Fruit fly (Drosophila melanogaster): Measurements from ENCODE around the gene Bdp1.

The Bdp1 gene

dm6 chr2L:13368940-13369339 lies 4.8 kb downstream of the Bdp1 start, which contains the start of gene CG31855:
TSS of gene CG31855 (plus strand) at chr2L:13369204.
- no peak for TF ChIP-seq CG8478 (optimal IDR thresholded peaks at IDR 0.05)
- TF ChIP-seq CTCF (optimal IDR thresholded peaks at IDR 0.05) = no peak

dm6 chr2L:13367378-13367777 lies 6.3 kb downstream of the Bdp1 start, which contains the start of gene Tap42:
TSS of gene Tap42 (plus strand) at chr2L:13367617.
- TF ChIP-seq CTCF (optimal IDR thresholded peaks at IDR 0.05) (no peak), CG8478 (optimal IDR thresholded peaks at IDR 0.05) (no peak)

DNA sequence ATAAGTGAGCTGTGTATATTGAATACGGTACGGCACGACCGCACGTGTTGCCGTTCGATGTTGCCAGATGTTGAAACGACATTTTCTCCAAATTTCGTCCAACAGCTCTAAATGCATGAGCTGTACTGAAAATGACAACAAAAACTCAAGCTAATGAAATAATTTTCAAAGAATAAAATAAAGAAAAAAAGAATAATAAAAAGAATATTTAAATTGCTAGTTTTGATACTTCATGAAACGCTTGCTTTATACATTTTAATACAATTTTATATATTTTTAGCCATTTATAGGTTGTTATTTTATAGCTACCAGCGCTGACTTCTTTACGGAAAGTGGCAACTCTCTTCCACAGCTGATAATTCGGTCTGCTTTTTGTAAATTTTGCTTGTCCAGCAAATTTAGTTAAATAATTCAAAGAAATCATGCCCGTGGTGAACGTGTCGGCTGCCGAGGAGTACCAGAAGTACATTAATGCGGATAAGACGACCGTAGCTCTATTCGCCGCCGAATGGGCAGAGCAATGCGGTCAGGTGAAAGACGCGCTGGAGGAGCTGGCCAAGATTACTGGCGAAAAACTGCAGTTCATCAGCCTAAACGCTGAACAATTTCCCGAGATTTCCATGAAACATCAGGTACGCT lies 7.5 kb downstream of the Bdp1 start, which contains the start of the genes Nnp-1 and Grx3:
Gene Nnp-1 (minus strand): TSS at position 81 of the 639 bp plus-strand sequence.
Gene Grx3 (plus strand): TSS at position 339 of the 639 bp plus-strand sequence.
- no peak for TF ChIP-seq CTCF (optimal IDR thresholded peaks at IDR 0.05)
- no peak for TF ChIP-seq CG8478 (optimal IDR thresholded peaks at IDR 0.05)

dm6 chr2L:13362953-13363352 lies 10.7 kb downstream of the Bdp1 start:
- TF ChIP-seq CTCF (optimal IDR thresholded peaks at IDR 0.05) (no peak), CG8478 (optimal IDR thresholded peaks at IDR 0.05) (no peak)

dm6 chr2L:13361465-13361864 lies 12.2 kb downstream of the Bdp1 start, which contains the start of gene CG9377:
TSS of gene CG9377 (minus strand) at chr2L:13361565.
- no peak for TF ChIP-seq CTCF (optimal IDR thresholded peaks at IDR 0.05)
- no peak for TF ChIP-seq CG8478 (optimal IDR thresholded peaks at IDR 0.05)

- TF ChIP-seq CG8478 (optimal IDR thresholded peaks at IDR 0.05) = no peak
- TF ChIP-seq CTCF (optimal IDR thresholded peaks at IDR 0.05) = no peak
These were observed 18.9 kb downstream of the Bdp1 start, which contains the start of gene CG9395 for dm6 chr2L:13354580-13355347. TSS of gene CG9395 (minus strand) at chr2L:13355073.

DNA sequence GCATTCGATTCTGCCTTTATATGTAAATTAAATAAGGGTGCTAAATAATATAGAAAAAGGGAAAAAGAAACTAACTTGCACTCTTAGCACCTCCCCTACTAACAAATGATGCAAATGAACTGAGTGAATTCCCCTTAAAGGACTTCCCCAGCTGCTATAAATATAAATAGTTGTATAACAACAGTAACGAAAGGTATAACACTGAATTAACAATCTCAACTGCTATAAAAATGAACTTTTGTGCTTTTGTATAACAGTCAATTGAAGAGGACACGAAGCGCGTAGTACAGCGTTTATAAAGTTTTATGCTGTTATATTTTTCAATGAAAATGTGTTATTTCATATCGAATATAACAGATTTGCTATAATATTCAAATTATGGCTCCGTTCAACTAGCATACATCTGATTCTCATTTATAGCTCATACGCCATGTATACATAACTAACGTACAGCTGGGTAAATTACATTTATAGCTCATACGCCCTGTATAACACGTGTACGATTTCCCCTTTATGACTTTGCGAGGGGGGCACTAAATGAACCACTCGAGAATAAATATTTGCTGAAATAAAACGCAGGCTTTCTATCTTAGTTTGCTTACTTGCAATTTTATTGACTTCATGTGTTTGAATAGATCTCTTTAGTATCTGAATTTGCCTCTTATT lies 24.3 kb downstream of the Bdp1 start:
- TF ChIP-seq CTCF (optimal IDR thresholded peaks at IDR 0.05) (no peak), CG8478 (optimal IDR thresholded peaks at IDR 0.05) (no peak)

DNA sequence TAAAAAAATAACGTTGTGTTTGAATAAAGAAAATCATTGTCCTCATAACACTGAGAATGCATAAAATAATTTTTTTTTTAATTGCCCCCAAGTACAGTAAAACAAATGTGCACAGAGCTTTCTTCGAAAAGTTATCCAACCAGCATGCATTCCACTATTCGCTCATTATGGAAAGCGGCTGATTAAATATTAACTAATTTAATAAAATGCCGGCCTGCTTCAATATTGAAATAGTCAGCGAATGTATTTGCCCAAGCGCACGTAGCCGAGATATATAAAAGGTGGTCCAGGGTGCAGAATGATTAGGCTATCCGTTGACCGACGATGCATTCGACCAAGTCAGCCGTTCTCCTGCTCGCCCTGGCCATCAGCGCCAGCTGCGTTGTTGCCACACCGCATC lies 26.2 kb downstream of the Bdp1 start, which contains the start of gene CG16826:
Gene CG16826 (plus strand): TSS at position 301 of the 400 bp plus-strand sequence.
- TF ChIP-seq CTCF (optimal IDR thresholded peaks at IDR 0.05) (no peak), CG8478 (optimal IDR thresholded peaks at IDR 0.05) (no peak)

DNA sequence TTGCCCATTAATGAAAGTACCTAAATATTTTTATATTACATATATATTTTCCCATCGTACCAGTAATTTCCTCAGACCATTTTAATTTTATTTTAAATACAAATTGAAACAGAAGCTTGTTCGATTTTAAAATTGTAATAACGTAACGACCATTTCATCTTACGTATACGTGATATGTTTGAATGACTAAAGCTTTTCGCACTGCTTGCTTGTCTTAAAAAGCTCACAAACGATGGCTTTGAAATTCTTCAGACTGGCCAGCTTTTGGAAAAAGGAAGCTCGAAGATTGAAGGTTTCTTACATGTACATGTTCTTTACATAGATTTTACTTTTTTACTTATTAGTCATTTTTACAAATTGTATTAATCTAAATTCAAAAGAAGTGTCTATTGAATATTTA lies 41.0 kb downstream of the Bdp1 start:
- TF ChIP-seq CG8478 (optimal IDR thresholded peaks at IDR 0.05) (no peak), CTCF (optimal IDR thresholded peaks at IDR 0.05) (no peak)

dm6 chr2L:13331868-13332544 lies 41.7 kb downstream of the Bdp1 start:
- TF ChIP-seq CG8478 (optimal IDR thresholded peaks at IDR 0.05) (no peak), CTCF (optimal IDR thresholded peaks at IDR 0.05) (no peak)

DNA sequence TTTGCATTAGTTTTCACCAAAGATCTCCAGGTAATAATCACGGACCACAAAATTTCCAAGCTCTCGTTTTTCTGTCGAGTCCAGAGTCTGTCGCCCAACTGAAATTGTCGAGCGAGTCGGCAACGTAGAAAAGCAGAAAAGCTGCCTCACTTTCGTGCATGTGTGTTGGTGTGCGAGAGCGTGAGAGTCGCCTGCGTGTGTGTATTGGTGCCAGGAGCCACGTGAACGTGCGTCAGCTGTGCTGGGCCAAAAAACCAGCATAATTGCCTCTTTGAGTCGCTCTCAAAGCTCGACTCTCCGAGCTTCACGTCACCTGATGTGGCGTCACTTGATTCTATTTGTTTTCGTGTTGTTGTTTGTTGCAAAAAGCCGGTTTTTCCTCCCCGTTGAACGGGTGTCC lies 42.7 kb downstream of the Bdp1 start, which contains the start of gene hbt:
Gene hbt (minus strand): TSS at position 101 of the 400 bp plus-strand sequence.
- no peak for TF ChIP-seq CTCF (optimal IDR thresholded peaks at IDR 0.05)
- no peak for TF ChIP-seq CG8478 (optimal IDR thresholded peaks at IDR 0.05)

DNA sequence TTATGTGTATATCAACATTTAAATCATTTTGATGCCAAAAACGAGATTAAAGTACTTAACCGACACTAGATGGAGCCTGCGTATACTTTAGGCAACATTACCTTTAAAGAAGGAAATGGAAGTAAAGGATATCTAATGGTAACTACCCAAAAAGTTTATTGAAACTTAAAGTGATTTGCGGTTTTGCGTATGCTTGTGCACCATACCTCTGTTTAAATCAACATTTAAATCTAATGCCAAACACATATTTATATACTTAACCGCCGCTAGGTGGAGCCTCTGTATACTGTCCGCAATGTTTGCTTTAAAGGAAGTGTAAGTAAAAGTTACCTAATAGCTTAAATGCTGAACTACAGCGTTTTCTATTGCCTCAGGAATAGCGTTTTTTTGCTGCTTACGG lies 47.9 kb downstream of the Bdp1 start:
- TF ChIP-seq CG8478 (optimal IDR thresholded peaks at IDR 0.05) = no peak
- peak; percentile 61 to 71 for TF ChIP-seq CTCF (optimal IDR thresholded peaks at IDR 0.05)

All from S2 (cell line).